Worm (Caenorhabditis elegans) whole organism, L4 larva: ENCODE measurements around the gene gcy-22.
A peak's percentile ranks its signal among the peaks of the same experiment; 100 is the strongest.

ENCODE experiments used
- F26F4.8 ChIP-seq: fragments of 200-800 bp; sonication (Bioruptor generic); conservative IDR thresholded peaks from 2 replicates; pipeline ENCODE4 v1.3.6; 2022; ENCODE audit warnings: missing genetic modification characterization, missing compliant biosample characterization
- F44E2.7 ChIP-seq: fragments of 200-800 bp; sonication (Bioruptor generic); IDR thresholded peaks from 2 replicates; pipeline ENCODE4 v2.1.2; 2022; ENCODE audit warnings: missing genetic modification characterization, missing compliant biosample characterization
- R02D3.7 ChIP-seq: fragments of 150-350 bp; sonication (generic microtip); optimal IDR thresholded peaks from 3 replicates; lab custom pipeline; 2014; ENCODE audit warnings: missing biosample characterization, missing genetic modification characterization
- Y48G9A.11 ChIP-seq: fragments of 200-800 bp; sonication (Bioruptor generic); IDR thresholded peaks from 2 replicates; pipeline ENCODE4 v1.3.6; 2022; ENCODE audit warnings: missing genetic modification reagents, missing genetic modification characterization, missing compliant biosample characterization
- Y75B8A.6 ChIP-seq: fragments of 200-800 bp; sonication (Bioruptor generic); IDR thresholded peaks from 2 replicates; pipeline ENCODE4 v1.3.6; 2022; ENCODE audit warnings: missing genetic modification reagents, missing genetic modification characterization, missing compliant biosample characterization
- ZK546.5 ChIP-seq, 2 experiments: sonication (generic microtip); optimal IDR thresholded peaks; 2 replicates each; lab custom pipeline; 2017; ENCODE audit warnings: missing biosample characterization in 2 of 2, missing genetic modification characterization in 2 of 2
- aha-1 ChIP-seq: fragments of 150-350 bp; peaks from one replicate; lab custom pipeline; 2014; ENCODE audit warnings: missing biosample characterization, missing genetic modification characterization
- ceh-20 ChIP-seq: fragments of 200-800 bp; sonication (Bioruptor generic); IDR thresholded peaks from 2 replicates; pipeline ENCODE4 v1.3.6; 2022; ENCODE audit warnings: missing genetic modification reagents, missing genetic modification characterization, missing compliant biosample characterization
- daf-16 ChIP-seq, 3 experiments: sonication (generic microtip); optimal IDR thresholded peaks; 2 replicates each; lab custom pipeline; 2016 to 2017; ENCODE audit warnings: missing genetic modification characterization in 3 of 3, missing genetic modification reagents in 3 of 3, mild to moderate bottlenecking in 2 of 3, missing compliant biosample characterization in 2 of 3, missing biosample characterization in 1 of 3, moderate library complexity in 1 of 3
- dpl-1 ChIP-seq: fragments of 150-350 bp; optimal IDR thresholded peaks from 2 replicates; lab custom pipeline; 2014; ENCODE audit warnings: missing biosample characterization, missing genetic modification reagents, missing genetic modification characterization
- dve-1 ChIP-seq: sonication (generic microtip); optimal IDR thresholded peaks from 2 replicates; lab custom pipeline; 2017; ENCODE audit warnings: antibody characterized with exemption, mild to moderate bottlenecking, missing genetic modification characterization, missing compliant biosample characterization; ENCODE audit not compliant: insufficient read depth
- egl-27 ChIP-seq: sonication (generic microtip); optimal IDR thresholded peaks from 3 replicates; lab custom pipeline; 2017; ENCODE audit warnings: missing biosample characterization, missing genetic modification reagents, missing genetic modification characterization
- egl-43 ChIP-seq: fragments of 200-800 bp; sonication (Bioruptor generic); IDR thresholded peaks from 2 replicates; pipeline ENCODE4 v1.3.6; 2022; ENCODE audit warnings: missing genetic modification reagents, missing genetic modification characterization, missing compliant biosample characterization
- gei-8 ChIP-seq: fragments of 200-800 bp; sonication (Bioruptor generic); optimal IDR thresholded peaks from 2 replicates; lab custom pipeline; 2018; ENCODE audit warnings: mild to moderate bottlenecking, missing genetic modification characterization, missing compliant biosample characterization
- hlh-30 ChIP-seq: sonication (generic microtip); optimal IDR thresholded peaks from 2 replicates; lab custom pipeline; 2017; ENCODE audit warnings: antibody characterized with exemption, mild to moderate bottlenecking, missing genetic modification characterization, missing compliant biosample characterization; ENCODE audit not compliant: insufficient read depth
- lim-7 ChIP-seq: fragments of 200-800 bp; sonication (Bioruptor generic); IDR thresholded peaks from 2 replicates; pipeline ENCODE4 v1.3.6; 2022; ENCODE audit warnings: missing genetic modification characterization, missing compliant biosample characterization
- lin-29 ChIP-seq: fragments of 200-800 bp; sonication (Bioruptor generic); IDR thresholded peaks from 2 replicates; pipeline ENCODE4 v1.3.6; 2022; ENCODE audit warnings: missing genetic modification reagents, missing genetic modification characterization, missing compliant biosample characterization
- lir-3 ChIP-seq: sonication (generic microtip); optimal IDR thresholded peaks from 2 replicates; lab custom pipeline; 2016; ENCODE audit warnings: mild to moderate bottlenecking, missing genetic modification characterization, missing compliant biosample characterization
- mdt-29 ChIP-seq: fragments of 200-800 bp; sonication (Bioruptor generic); IDR thresholded peaks from 2 replicates; pipeline ENCODE4 v1.3.6; 2022; ENCODE audit warnings: missing genetic modification reagents, missing genetic modification characterization, missing compliant biosample characterization
- mes-2 ChIP-seq: sonication (generic microtip); optimal IDR thresholded peaks from 2 replicates; lab custom pipeline; 2016; ENCODE audit warnings: missing genotype, mild to moderate bottlenecking, missing genetic modification characterization, missing compliant biosample characterization; ENCODE audit not compliant: poor library complexity, severe bottlenecking
- mxl-2 ChIP-seq: fragments of 200-800 bp; sonication (Bioruptor generic); conservative IDR thresholded peaks from 2 replicates; pipeline ENCODE4 v1.3.6; 2022; ENCODE audit warnings: missing genetic modification reagents, missing genetic modification characterization, missing compliant biosample characterization
- mxl-3 ChIP-seq: fragments of 200-800 bp; sonication (Bioruptor generic); optimal IDR thresholded peaks from 2 replicates; lab custom pipeline; 2018; ENCODE audit warnings: mild to moderate bottlenecking, missing genetic modification characterization, missing compliant biosample characterization
- nhr-11 ChIP-seq: fragments of 150-350 bp; optimal IDR thresholded peaks from 2 replicates; lab custom pipeline; 2014; ENCODE audit warnings: missing biosample characterization, missing genetic modification characterization
- nhr-28 ChIP-seq: fragments of 150-350 bp; optimal IDR thresholded peaks from 2 replicates; lab custom pipeline; 2014; ENCODE audit warnings: missing biosample characterization, missing genetic modification characterization
- nhr-76 ChIP-seq: fragments of 150-350 bp; optimal IDR thresholded peaks from 2 replicates; lab custom pipeline; 2014; ENCODE audit warnings: missing biosample characterization, missing genetic modification characterization
- set-16 ChIP-seq: fragments of 200-800 bp; sonication (Bioruptor generic); IDR thresholded peaks from 2 replicates; pipeline ENCODE4 v1.3.6; 2022; ENCODE audit warnings: missing genetic modification reagents, missing genetic modification characterization, missing compliant biosample characterization
- snpc-1.2 ChIP-seq: fragments of 200-800 bp; sonication (Bioruptor generic); IDR thresholded peaks from 2 replicates; pipeline ENCODE4 v1.3.6; 2022; ENCODE audit warnings: missing genetic modification reagents, missing genetic modification characterization, missing compliant biosample characterization
- tag-97 ChIP-seq: fragments of 200-800 bp; sonication (Bioruptor generic); IDR thresholded peaks from 2 replicates; pipeline ENCODE4 v1.3.6; 2022; ENCODE audit warnings: missing genetic modification characterization, missing compliant biosample characterization
- tra-1 ChIP-seq: fragments of 200-800 bp; sonication (Bioruptor generic); IDR thresholded peaks from 2 replicates; pipeline ENCODE4 v1.3.6; 2022; ENCODE audit warnings: missing genetic modification reagents, missing genetic modification characterization, missing compliant biosample characterization
- unc-130 ChIP-seq: sonication (generic microtip); optimal IDR thresholded peaks from 2 replicates; lab custom pipeline; 2016; ENCODE audit warnings: missing genetic modification reagents, missing genetic modification characterization, missing compliant biosample characterization
- unc-62 ChIP-seq, 3 experiments: fragments of 150-350 bp in 1 of 3; sonication (generic microtip); optimal IDR thresholded peaks in 2 of 3; peaks in 1 of 3; 1 replicate in 1 of 3; 2 replicates in 2 of 3; lab custom pipeline; 2014 to 2017; ENCODE audit warnings: missing biosample characterization in 3 of 3, missing genetic modification characterization in 3 of 3, missing genetic modification reagents in 3 of 3, missing genotype in 1 of 3
- vab-7 ChIP-seq: fragments of 200-800 bp; sonication (Bioruptor generic); IDR thresholded peaks from 2 replicates; pipeline ENCODE4 v1.3.6; 2022; ENCODE audit warnings: missing genetic modification reagents, missing genetic modification characterization, missing compliant biosample characterization
- zfp-3 ChIP-seq: fragments of 200-800 bp; sonication (Bioruptor generic); conservative IDR thresholded peaks from 2 replicates; pipeline ENCODE4 v1.3.6; 2022; ENCODE audit warnings: missing genetic modification reagents, missing genetic modification characterization, missing compliant biosample characterization
- zip-2 ChIP-seq: fragments of 150-350 bp; optimal IDR thresholded peaks from 2 replicates; lab custom pipeline; 2014; ENCODE audit warnings: missing biosample characterization, missing genetic modification characterization

Gene gcy-22

ce11 chrV:20781346-20781952 is 43.4 kb downstream of the gcy-22 start:
- TF ChIP-seq mdt-29 (no peak), nhr-11 (tag; lab: Kevin White, UChicago) (no peak), unc-62 (GFP tag; optimal IDR thresholded peaks at IDR 0.05 in 1 of 2; lab: Kevin White, UChicago) (peak in 1 of 2 experiments; percentile 51), unc-62 (tag; optimal IDR thresholded peaks at IDR 0.05; lab: Kevin White, UChicago) (no peak), Y75B8A.6 (GFP tag; lab: Robert Waterston, UW) (no peak), unc-130 (GFP tag; lab: Kevin White, UChicago) (no peak), aha-1 (peak; percentile 97), nhr-76 (tag; lab: Kevin White, UChicago) (no peak), lir-3 (tag; lab: Kevin White, UChicago) (no peak), set-16 (GFP tag; lab: Robert Waterston, UW) (no peak), dve-1 (tag; lab: Kevin White, UChicago) (peak; percentile 27), mes-2 (tag; lab: Kevin White, UChicago) (peak; percentile 32), R02D3.7 (tag; lab: Kevin White, UChicago) (no peak), nhr-28 (tag; lab: Kevin White, UChicago) (no peak), F26F4.8 (GFP tag; lab: Robert Waterston, UW) (no peak)

ce11 chrV:20780400-20780799 is 44.5 kb downstream of the gcy-22 start, which contains the start of gene hif-1:
Gene hif-1, plus strand, starts transcription at chrV:20780407.
- TF ChIP-seq unc-62 (GFP tag; optimal IDR thresholded peaks at IDR 0.05 in 1 of 2; lab: Kevin White, UChicago) (peak in 1 of 2 experiments; percentile 58), unc-62 (tag; optimal IDR thresholded peaks at IDR 0.05; lab: Kevin White, UChicago) (no peak), egl-43 (GFP tag; lab: Robert Waterston, UW) (0 out of 2 replicates have a peak, but pooled peaks have one; percentile 18), dpl-1 (GFP tag; lab: Kevin White, UChicago) (no peak), gei-8 (no peak), tra-1 (GFP tag; lab: Robert Waterston, UW) (no peak), egl-27 (tag; lab: Kevin White, UChicago) (no peak), lir-3 (tag; lab: Kevin White, UChicago) (no peak)

ce11 chrV:20779707-20780346 is 45.0 kb downstream of the gcy-22 start:
- TF ChIP-seq lin-29 (GFP tag; lab: Robert Waterston, UW) (no peak), zip-2 (no peak), aha-1 (peak; percentile 47), Y48G9A.11 (GFP tag; lab: Robert Waterston, UW) (no peak), hlh-30 (tag; lab: Kevin White, UChicago) (peak; percentile 1), lim-7 (no peak), ZK546.5 (tag; optimal IDR thresholded peaks at IDR 0.05; lab: Kevin White, UChicago) (no peak), nhr-28 (tag; lab: Kevin White, UChicago) (peak; percentile 31), mxl-3 (no peak), snpc-1.2 (GFP tag; lab: Robert Waterston, UW) (no peak), ceh-20 (0 out of 2 replicates have a peak, but pooled peaks have one; percentile 41), daf-16 (GFP tag; optimal IDR thresholded peaks at IDR 0.05; lab: Kevin White, UChicago) (no peak), daf-16 (tag; optimal IDR thresholded peaks at IDR 0.05; lab: Kevin White, UChicago) (peak; percentile 14), F44E2.7 (GFP tag; lab: Robert Waterston, UW) (no peak), vab-7 (GFP tag; lab: Robert Waterston, UW) (no peak), mxl-2 (GFP tag; lab: Robert Waterston, UW) (no peak), unc-62 (GFP tag; optimal IDR thresholded peaks at IDR 0.05 in 1 of 2; lab: Kevin White, UChicago) (peak in 1 of 2 experiments; percentile 1), unc-62 (tag; optimal IDR thresholded peaks at IDR 0.05; lab: Kevin White, UChicago) (no peak), tag-97 (GFP tag; lab: Robert Waterston, UW) (no peak), zfp-3 (no peak), F26F4.8 (GFP tag; lab: Robert Waterston, UW) (no peak), tra-1 (GFP tag; lab: Robert Waterston, UW) (no peak)
